Worm (Caenorhabditis elegans) whole organism, mixed stage, embryonic: ENCODE measurements around the gene panl-3.

ENCODE experiments used
- M03D4.4 ChIP-seq: sonication (generic microtip); optimal IDR thresholded peaks from 2 replicates; lab custom pipeline; 2017; ENCODE audit warnings: mild to moderate bottlenecking, missing genetic modification characterization, missing compliant biosample characterization
- bed-3 ChIP-seq: fragments of 200-800 bp; sonication (Bioruptor generic); optimal IDR thresholded peaks from 3 replicates; lab custom pipeline; 2018; ENCODE audit warnings: mild to moderate bottlenecking, missing genetic modification characterization, moderate library complexity, missing compliant biosample characterization
- blmp-1 ChIP-seq: fragments of 150-350 bp; optimal IDR thresholded peaks from 2 replicates; lab custom pipeline; 2014; ENCODE audit warnings: missing biosample characterization, missing genetic modification characterization
- ceh-43 ChIP-seq: fragments of 200-800 bp; sonication (Bioruptor generic); optimal IDR thresholded peaks from 2 replicates; lab custom pipeline; 2018; ENCODE audit warnings: mild to moderate bottlenecking, missing genetic modification characterization, moderate library complexity, missing compliant biosample characterization
- ceh-83 ChIP-seq: fragments of 200-800 bp; sonication (Bioruptor generic); optimal IDR thresholded peaks from 2 replicates; lab custom pipeline; 2018; ENCODE audit warnings: mild to moderate bottlenecking, missing genetic modification characterization, missing compliant biosample characterization
- ces-1 ChIP-seq: fragments of 150-350 bp; optimal IDR thresholded peaks from 2 replicates; lab custom pipeline; 2014; ENCODE audit warnings: missing biosample characterization, missing genetic modification reagents, missing genetic modification characterization
- cnd-1 ChIP-seq: fragments of 200-800 bp; sonication (Bioruptor generic); optimal IDR thresholded peaks from 2 replicates; lab custom pipeline; 2018; ENCODE audit warnings: mild to moderate bottlenecking, missing genetic modification characterization, missing compliant biosample characterization
- drap-1 ChIP-seq: fragments of 200-800 bp; sonication (Bioruptor generic); optimal IDR thresholded peaks from 3 replicates; lab custom pipeline; 2018; ENCODE audit warnings: mild to moderate bottlenecking, missing genetic modification characterization, missing compliant biosample characterization
- elt-1 ChIP-seq: sonication (generic microtip); optimal IDR thresholded peaks from 2 replicates; lab custom pipeline; 2017; ENCODE audit warnings: missing genetic modification characterization, mild to moderate bottlenecking, missing compliant biosample characterization, antibody characterized with exemption, moderate library complexity, borderline replicate concordance; ENCODE audit not compliant: insufficient read depth
- elt-3 ChIP-seq: fragments of 150-350 bp; optimal IDR thresholded peaks from 2 replicates; lab custom pipeline; 2014; ENCODE audit warnings: missing biosample characterization, missing genetic modification characterization
- flh-1 ChIP-seq: fragments of 200-800 bp; sonication (Bioruptor generic); optimal IDR thresholded peaks from 2 replicates; lab custom pipeline; 2018; ENCODE audit warnings: mild to moderate bottlenecking, missing genetic modification characterization, moderate library complexity, missing compliant biosample characterization
- ham-2 ChIP-seq: fragments of 200-800 bp; sonication (Bioruptor generic); optimal IDR thresholded peaks from 2 replicates; lab custom pipeline; 2018; ENCODE audit warnings: mild to moderate bottlenecking, missing genetic modification characterization, missing compliant biosample characterization
- hlh-1 ChIP-seq: fragments of 150-350 bp; optimal IDR thresholded peaks from 2 replicates; lab custom pipeline; 2014; ENCODE audit warnings: missing biosample characterization, missing genetic modification reagents, missing genetic modification characterization
- lin-13 ChIP-seq: fragments of 150-350 bp; optimal IDR thresholded peaks from 2 replicates; lab custom pipeline; 2014; ENCODE audit warnings: missing biosample characterization, missing genetic modification characterization
- lin-32 ChIP-seq: fragments of 200-800 bp; sonication (Bioruptor generic); optimal IDR thresholded peaks from 2 replicates; lab custom pipeline; 2018; ENCODE audit warnings: mild to moderate bottlenecking, missing genetic modification characterization, missing compliant biosample characterization
- lsy-2 ChIP-seq: fragments of 150-350 bp; optimal IDR thresholded peaks from 2 replicates; lab custom pipeline; 2014; ENCODE audit warnings: missing biosample characterization, missing genetic modification characterization
- mab-5 ChIP-seq: fragments of 150-350 bp; optimal IDR thresholded peaks from 2 replicates; lab custom pipeline; 2014; ENCODE audit warnings: missing biosample characterization, missing genetic modification characterization
- mep-1 ChIP-seq: fragments of 150-350 bp; optimal IDR thresholded peaks from 2 replicates; lab custom pipeline; 2017; ENCODE audit warnings: missing biosample characterization, missing genetic modification reagents, missing genetic modification characterization, inconsistent platforms
- mls-2 ChIP-seq: sonication (generic microtip); optimal IDR thresholded peaks from 2 replicates; lab custom pipeline; 2016; ENCODE audit warnings: mild to moderate bottlenecking, missing genetic modification characterization, moderate library complexity, missing compliant biosample characterization
- nhr-12 ChIP-seq: fragments of 150-350 bp; optimal IDR thresholded peaks from 2 replicates; lab custom pipeline; 2014; ENCODE audit warnings: missing biosample characterization, missing genetic modification characterization
- nhr-2 ChIP-seq: fragments of 150-350 bp; optimal IDR thresholded peaks from 2 replicates; lab custom pipeline; 2014; ENCODE audit warnings: missing biosample characterization, missing genetic modification characterization
- nhr-237 ChIP-seq: fragments of 150-350 bp; optimal IDR thresholded peaks from 2 replicates; lab custom pipeline; 2014; ENCODE audit warnings: missing biosample characterization, missing genetic modification characterization
- nhr-28 ChIP-seq: fragments of 150-350 bp; optimal IDR thresholded peaks from 2 replicates; lab custom pipeline; 2014; ENCODE audit warnings: missing biosample characterization, missing genetic modification characterization
- nhr-76 ChIP-seq: sonication (generic microtip); optimal IDR thresholded peaks from 2 replicates; lab custom pipeline; 2017; ENCODE audit warnings: missing biosample characterization, missing genetic modification characterization
- pha-4 ChIP-seq: fragments of 150-350 bp; optimal IDR thresholded peaks from 2 replicates; lab custom pipeline; 2018; ENCODE audit warnings: missing biosample characterization, missing genetic modification reagents, missing genetic modification characterization
- sem-2 ChIP-seq: fragments of 200-800 bp; sonication (Bioruptor generic); optimal IDR thresholded peaks from 2 replicates; lab custom pipeline; 2018; ENCODE audit warnings: mild to moderate bottlenecking, missing genetic modification characterization, missing compliant biosample characterization
- snpc-4 ChIP-seq: fragments of 150-350 bp; optimal IDR thresholded peaks from 2 replicates; lab custom pipeline; 2014; ENCODE audit warnings: missing biosample characterization, missing genetic modification characterization
- sptf-1 ChIP-seq: sonication (generic microtip); optimal IDR thresholded peaks from 2 replicates; lab custom pipeline; 2017; ENCODE audit warnings: mild to moderate bottlenecking, missing genetic modification characterization, moderate library complexity, missing compliant biosample characterization
- tbx-8 ChIP-seq: fragments of 200-800 bp; sonication (Bioruptor generic); optimal IDR thresholded peaks from 2 replicates; lab custom pipeline; 2018; ENCODE audit warnings: mild to moderate bottlenecking, missing genetic modification characterization, moderate library complexity, missing compliant biosample characterization
- unc-120 ChIP-seq: sonication (generic microtip); optimal IDR thresholded peaks from 2 replicates; lab custom pipeline; 2017; ENCODE audit warnings: missing genetic modification characterization, missing compliant biosample characterization; ENCODE audit not compliant: poor library complexity, severe bottlenecking
- unc-62 ChIP-seq: fragments of 150-350 bp; optimal IDR thresholded peaks from 2 replicates; lab custom pipeline; 2014; ENCODE audit warnings: missing biosample characterization, missing genetic modification reagents, missing genetic modification characterization
- zip-8 ChIP-seq: fragments of 150-350 bp; optimal IDR thresholded peaks from 2 replicates; lab custom pipeline; 2014; ENCODE audit warnings: missing biosample characterization, missing genetic modification characterization
- ztf-11 ChIP-seq: fragments of 150-350 bp; optimal IDR thresholded peaks from 2 replicates; lab custom pipeline; 2014; ENCODE audit warnings: missing biosample characterization, missing genetic modification characterization

Gene panl-3

ce11 chrIII:9817894-9818293, 962 bp upstream of the panl-3 start:
- TF ChIP-seq lin-13 (tag; lab: Kevin White, UChicago) (no peak), lsy-2 (tag; lab: Kevin White, UChicago) (peak; percentile 81), unc-62 (GFP tag; lab: Kevin White, UChicago) (no peak), sem-2 (GFP tag; lab: Kevin White, UChicago) (no peak)

- TF ChIP-seq M03D4.4 (tag; lab: Kevin White, UChicago) (no peak), unc-62 (GFP tag; lab: Kevin White, UChicago) (no peak), nhr-237 (tag; lab: Kevin White, UChicago) (no peak), pha-4 (tag; lab: Kevin White, UChicago) (no peak), unc-120 (tag; lab: Kevin White, UChicago) (no peak), sem-2 (GFP tag; lab: Kevin White, UChicago) (no peak), sptf-1 (tag; lab: Kevin White, UChicago) (no peak), nhr-12 (no peak), flh-1 (no peak), elt-1 (tag; lab: Kevin White, UChicago) (no peak), ham-2 (GFP tag; lab: Kevin White, UChicago) (no peak), mab-5 (tag; lab: Kevin White, UChicago) (no peak), lin-32 (GFP tag; lab: Kevin White, UChicago) (no peak), zip-8 (tag; lab: Kevin White, UChicago) (no peak), nhr-28 (tag; lab: Kevin White, UChicago) (no peak), tbx-8 (GFP tag; lab: Kevin White, UChicago) (no peak), drap-1 (GFP tag; lab: Kevin White, UChicago) (no peak), mls-2 (tag; lab: Kevin White, UChicago) (no peak), elt-3 (tag; lab: Kevin White, UChicago) (no peak), lsy-2 (tag; lab: Kevin White, UChicago) (no peak)
These were observed 4.1 kb downstream of the panl-3 start, which contains the start of gene arl-5 for ce11 chrIII:9822942-9823341. Gene arl-5 (plus strand): TSS chrIII:9823242.

ce11 chrIII:9823748-9824147, 4.9 kb downstream of the panl-3 start:
- TF ChIP-seq lsy-2 (tag; lab: Kevin White, UChicago) = no peak
- no peak for TF ChIP-seq nhr-2
- no peak for TF ChIP-seq tbx-8 (GFP tag; lab: Kevin White, UChicago)
- TF ChIP-seq sptf-1 (tag; lab: Kevin White, UChicago) = no peak
- TF ChIP-seq ceh-83 (GFP tag; lab: Kevin White, UChicago) = no peak
- no peak for TF ChIP-seq elt-1 (tag; lab: Kevin White, UChicago)
- no peak for TF ChIP-seq zip-8 (tag; lab: Kevin White, UChicago)
- no peak for TF ChIP-seq bed-3
- TF ChIP-seq nhr-76 = no peak
- TF ChIP-seq unc-120 (tag; lab: Kevin White, UChicago) = no peak
- no peak for TF ChIP-seq blmp-1
- no peak for TF ChIP-seq nhr-12
- TF ChIP-seq M03D4.4 (tag; lab: Kevin White, UChicago) = no peak
- TF ChIP-seq nhr-237 (tag; lab: Kevin White, UChicago) = no peak
- TF ChIP-seq ceh-43 (GFP tag; lab: Kevin White, UChicago) = no peak
- TF ChIP-seq mab-5 (tag; lab: Kevin White, UChicago) = no peak
- TF ChIP-seq mep-1 (tag; lab: Kevin White, UChicago) = no peak
- no peak for TF ChIP-seq ces-1 (GFP tag; lab: Kevin White, UChicago)

ce11 chrIII:9824330-9824934, 5.6 kb downstream of the panl-3 start, which contains the start of gene lin-52:
Gene lin-52 (minus strand): TSS chrIII:9824750.
- TF ChIP-seq ceh-43 (GFP tag; lab: Kevin White, UChicago) (no peak), ceh-83 (GFP tag; lab: Kevin White, UChicago) (no peak), hlh-1 (tag; lab: Kevin White, UChicago) (no peak), ces-1 (GFP tag; lab: Kevin White, UChicago) (no peak), nhr-12 (no peak), mep-1 (tag; lab: Kevin White, UChicago) (no peak), snpc-4 (no peak), pha-4 (tag; lab: Kevin White, UChicago) (no peak), nhr-2 (no peak), cnd-1 (no peak), elt-3 (tag; lab: Kevin White, UChicago) (no peak), bed-3 (no peak), nhr-76 (no peak), ztf-11 (tag; lab: Kevin White, UChicago) (no peak), M03D4.4 (tag; lab: Kevin White, UChicago) (no peak), flh-1 (no peak), sem-2 (GFP tag; lab: Kevin White, UChicago) (no peak)
